Worm (Caenorhabditis elegans): Measurements from ENCODE around the gene R08C7.8.
A peak's percentile ranks its signal among the peaks of the same experiment; 100 is the strongest.

Gene R08C7.8

ce11 chrIV:4468046-4468727 is 33.8 kb upstream of the R08C7.8 start (continued):
- TF ChIP-seq egrh-3 (GFP tag; IDR thresholded peaks at IDR 0.05) (peak; percentile 55), F23B12.7 (tag; optimal IDR thresholded peaks at IDR 0.05; ENCODE audit: insufficient read depth) (no peak), attf-3 (GFP tag; conservative IDR thresholded peaks at IDR 0.05) (no peak), F33H1.4 (GFP tag; IDR thresholded peaks at IDR 0.05) (peak; percentile 85), somi-1 (GFP tag; optimal IDR thresholded peaks at IDR 0.05) (peak; percentile 73), madf-3 (GFP tag; IDR thresholded peaks at IDR 0.05) (peak; percentile 63; the same call in 1 of the 2 replicates), T26A5.8 (tag; optimal IDR thresholded peaks at IDR 0.05) (no peak), F49E8.2 (tag; optimal IDR thresholded peaks at IDR 0.05; ENCODE audit: insufficient read depth) (peak; percentile 67), dpl-1 (GFP tag; optimal IDR thresholded peaks at IDR 0.05) (no peak), dpff-1 (tag; optimal IDR thresholded peaks at IDR 0.05) (peak; percentile 62), lin-40 (tag; optimal IDR thresholded peaks at IDR 0.05) (peak; percentile 65), akir-1 (GFP tag; optimal IDR thresholded peaks at IDR 0.05) (no peak), snpc-1.1 (tag; optimal IDR thresholded peaks at IDR 0.05; ENCODE audit: insufficient read depth) (peak; percentile 18), nfya-2 (GFP tag; IDR thresholded peaks at IDR 0.05) (no peak), rcor-1 (GFP tag; IDR thresholded peaks at IDR 0.05) (peak; percentile 12; the same call in 1 of the 2 replicates), ama-1 (optimal IDR thresholded peaks at IDR 0.05) (peak; percentile 98), ama-1 (GFP tag; optimal IDR thresholded peaks at IDR 0.05) (peak in 1 of 2 experiments; percentile 13), F57C9.4 (tag; optimal IDR thresholded peaks at IDR 0.05) (peak; percentile 24), F22D6.2 (tag; optimal IDR thresholded peaks at IDR 0.05) (peak; percentile 16), mes-4 (tag; optimal IDR thresholded peaks at IDR 0.05) (peak; percentile 8), T07F8.4 (tag; optimal IDR thresholded peaks at IDR 0.05) (no peak), hrde-1 (tag; optimal IDR thresholded peaks at IDR 0.05; ENCODE audit: borderline replicate concordance) (no peak), nhr-120 (GFP tag; IDR thresholded peaks at IDR 0.05) (no peak; the same call in 1 of the 2 replicates), lsy-27 (tag; optimal IDR thresholded peaks at IDR 0.05; ENCODE audit: borderline replicate concordance, insufficient read depth) (no peak), snpc-4 (GFP tag; optimal IDR thresholded peaks at IDR 0.05) (peak; percentile 30), snpc-4 (tag; optimal IDR thresholded peaks at IDR 0.05) (peak in 3 of 4 experiments; percentile 12 to 64 (median 18)), egl-18 (GFP tag; IDR thresholded peaks at IDR 0.05) (no peak), ztf-3 (GFP tag; optimal IDR thresholded peaks at IDR 0.05) (peak; percentile 12), let-526 (GFP tag; IDR thresholded peaks at IDR 0.05) (no peak), mcd-1 (GFP tag; IDR thresholded peaks at IDR 0.05) (peak; percentile 56), ekl-4 (GFP tag; IDR thresholded peaks at IDR 0.05) (no peak), Y53F4B.3 (GFP tag; IDR thresholded peaks at IDR 0.05) (no peak), pbrm-1 (GFP tag; IDR thresholded peaks at IDR 0.05) (no peak; the same call in 1 of the 2 replicates), Y53G8AR.9 (GFP tag; conservative IDR thresholded peaks at IDR 0.05) (peak; percentile 75), rec-8 (tag; optimal IDR thresholded peaks at IDR 0.05) (peak; percentile 27 to 60), efl-1 (GFP tag; optimal IDR thresholded peaks at IDR 0.05) (peak; percentile 34), lag-1 (GFP tag; IDR thresholded peaks at IDR 0.05) (no peak), hlh-26 (GFP tag; conservative IDR thresholded peaks at IDR 0.05) (no peak), him-1 (tag; optimal IDR thresholded peaks at IDR 0.05) (peak; percentile 48), madf-10 (tag; optimal IDR thresholded peaks at IDR 0.05) (peak; percentile 34), aptf-3 (GFP tag; IDR thresholded peaks at IDR 0.05) (no peak), unc-130 (GFP tag; optimal IDR thresholded peaks at IDR 0.05) (no peak), fkh-3 (tag; optimal IDR thresholded peaks at IDR 0.05) (no peak), mxl-1 (tag; optimal IDR thresholded peaks at IDR 0.05) (no peak), B0019.2 (GFP tag; conservative IDR thresholded peaks at IDR 0.05) (0 out of 2 replicates have a peak, but pooled peaks have one; percentile 29), bed-2 (GFP tag; IDR thresholded peaks at IDR 0.05) (no peak), ceh-27 (GFP tag; optimal IDR thresholded peaks at IDR 0.05) (peak; percentile 38)

Data from whole organism, young adult.